Worm (Caenorhabditis elegans): ENCODE data around the gene T25B2.3.

- TF ChIP-seq lir-3 (tag; optimal IDR thresholded peaks at IDR 0.05), result no peak
- TF ChIP-seq zag-1 (tag; optimal IDR thresholded peaks at IDR 0.05), result no peak
- no peak for TF ChIP-seq unc-130 (GFP tag; optimal IDR thresholded peaks at IDR 0.05)
- no peak for TF ChIP-seq egl-27 (tag; optimal IDR thresholded peaks at IDR 0.05)
- no peak for TF ChIP-seq mxl-2 (GFP tag; conservative IDR thresholded peaks at IDR 0.05)
- TF ChIP-seq aly-2 (tag; optimal IDR thresholded peaks at IDR 0.05), result no peak
- TF ChIP-seq nhr-111 (GFP tag; optimal IDR thresholded peaks at IDR 0.05), result no peak
Observed at ce11 chrX:6224841-6225240, 48.9 kb downstream of the T25B2.3 start.

All from whole organism, L4 larva.